Fruit fly (Drosophila melanogaster) whole organism, embryonic: ENCODE data around the gene mus201.

Experiments
- Adf1 ChIP-seq: fragments of 200-800 bp; sonication (Bioruptor generic); IDR thresholded peaks from 2 replicates; pipeline ENCODE4 v1.3.6; 2022; ENCODE audit warnings: missing biosample characterization, missing genetic modification characterization
- Atf-2 ChIP-seq: fragments of 200-800 bp; sonication (Bioruptor generic); optimal IDR thresholded peaks from 2 replicates; lab custom pipeline; 2016; ENCODE audit warnings: missing biosample characterization, missing genetic modification characterization
- Bdp1 ChIP-seq: fragments of 200-800 bp; sonication (Bioruptor generic); optimal IDR thresholded peaks from 3 replicates; lab custom pipeline; 2016; ENCODE audit warnings: missing biosample characterization, missing genetic modification characterization
- CG10565 ChIP-seq: fragments of 200-800 bp; sonication (Bioruptor generic); optimal IDR thresholded peaks from 3 replicates; lab custom pipeline; 2016; ENCODE audit warnings: missing biosample characterization, mild to moderate bottlenecking, missing genetic modification characterization
- CG13287 ChIP-seq: fragments of 200-800 bp; sonication (Bioruptor generic); IDR thresholded peaks from 2 replicates; pipeline ENCODE4 v1.3.6; 2022; ENCODE audit warnings: missing biosample characterization, missing genetic modification characterization; ENCODE audit not compliant: partially characterized antibody
- CG14014 ChIP-seq: fragments of 200-800 bp; sonication (Bioruptor generic); IDR thresholded peaks from 2 replicates; pipeline ENCODE4 v1.3.6; 2022; ENCODE audit warnings: missing biosample characterization, missing genetic modification characterization
- CG14441 ChIP-seq: fragments of 200-800 bp; sonication (Bioruptor generic); IDR thresholded peaks from 2 replicates; pipeline ENCODE4 v1.3.6; 2022; ENCODE audit warnings: missing biosample characterization, missing genetic modification characterization
- CG15601 ChIP-seq: fragments of 200-800 bp; sonication (Bioruptor generic); optimal IDR thresholded peaks from 3 replicates; lab custom pipeline; 2019; ENCODE audit warnings: missing biosample characterization, mild to moderate bottlenecking, missing genetic modification characterization, moderate library complexity
- CG1647 ChIP-seq: fragments of 200-800 bp; sonication (Bioruptor generic); optimal IDR thresholded peaks from 3 replicates; lab custom pipeline; 2016; ENCODE audit warnings: missing biosample characterization, missing genetic modification characterization
- CG16813 ChIP-seq: fragments of 200-800 bp; sonication (Bioruptor generic); IDR thresholded peaks from 3 replicates; pipeline ENCODE4 v1.3.6; 2022; ENCODE audit warnings: missing biosample characterization, missing genetic modification characterization; ENCODE audit not compliant: partially characterized antibody
- CG17186 ChIP-seq: fragments of 200-800 bp; sonication (Bioruptor generic); optimal IDR thresholded peaks from 3 replicates; lab custom pipeline; 2017; ENCODE audit warnings: missing biosample characterization, missing genetic modification reagents, missing genetic modification characterization
- CG1792 ChIP-seq: fragments of 200-800 bp; sonication (Bioruptor generic); optimal IDR thresholded peaks from 2 replicates; lab custom pipeline; 2016; ENCODE audit warnings: missing biosample characterization, missing genetic modification characterization
- CG1832 ChIP-seq: fragments of 200-800 bp; sonication (Bioruptor generic); optimal IDR thresholded peaks from 2 replicates; lab custom pipeline; 2017; ENCODE audit warnings: missing biosample characterization, mild to moderate bottlenecking, missing genetic modification characterization, inconsistent platforms
- CG18599 ChIP-seq: fragments of 200-800 bp; sonication (Bioruptor generic); optimal IDR thresholded peaks from 3 replicates; lab custom pipeline; 2017; ENCODE audit warnings: missing biosample characterization, missing genetic modification characterization, mild to moderate bottlenecking, moderate library complexity, missing genetic modification reagents
- CG31441 ChIP-seq: fragments of 200-800 bp; sonication (Bioruptor generic); IDR thresholded peaks from 2 replicates; pipeline ENCODE4 v1.3.6; 2022; ENCODE audit warnings: missing biosample characterization, missing genetic modification characterization
- CG34224 ChIP-seq: fragments of 200-800 bp; sonication (Bioruptor generic); IDR thresholded peaks from 3 replicates; pipeline ENCODE4 v1.3.6; 2022; ENCODE audit warnings: missing biosample characterization, missing genetic modification characterization; ENCODE audit not compliant: partially characterized antibody
- CG4424 ChIP-seq: fragments of 200-800 bp; sonication (Bioruptor generic); optimal IDR thresholded peaks from 3 replicates; lab custom pipeline; 2016; ENCODE audit warnings: missing biosample characterization, missing genetic modification characterization
- CG4730 ChIP-seq: fragments of 200-800 bp; sonication (Bioruptor generic); IDR thresholded peaks from 2 replicates; pipeline ENCODE4 v1.3.6; 2022; ENCODE audit warnings: missing biosample characterization, missing genetic modification characterization
- CG5180 ChIP-seq: fragments of 200-800 bp; sonication (Bioruptor generic); optimal IDR thresholded peaks from 3 replicates; lab custom pipeline; 2017; ENCODE audit warnings: missing biosample characterization, missing genetic modification characterization, mild to moderate bottlenecking, moderate library complexity, missing genetic modification reagents
- CG9932 ChIP-seq: fragments of 200-800 bp; sonication (Bioruptor generic); IDR thresholded peaks from 2 replicates; pipeline ENCODE4 v1.3.6; 2022; ENCODE audit warnings: missing biosample characterization, missing genetic modification characterization
- Chrac-16 ChIP-seq: fragments of 200-800 bp; sonication (Bioruptor generic); optimal IDR thresholded peaks from 3 replicates; lab custom pipeline; 2016; ENCODE audit warnings: missing biosample characterization, missing genetic modification characterization
- Hr51 ChIP-seq, 2 experiments: fragments of 200-800 bp; sonication (Bioruptor generic); optimal IDR thresholded peaks; 2 replicates in 1 of 2; 3 replicates in 1 of 2; lab custom pipeline; 2016 to 2018; ENCODE audit warnings: missing biosample characterization in 2 of 2, missing genetic modification characterization in 2 of 2, mild to moderate bottlenecking in 1 of 2, moderate library complexity in 1 of 2
- Max ChIP-seq: fragments of 200-800 bp; sonication (Bioruptor generic); optimal IDR thresholded peaks from 2 replicates; lab custom pipeline; 2016; ENCODE audit warnings: missing biosample characterization, mild to moderate bottlenecking, missing genetic modification characterization
- Myb ChIP-seq: fragments of 200-800 bp; sonication (Bioruptor generic); optimal IDR thresholded peaks from 2 replicates; lab custom pipeline; 2016; ENCODE audit warnings: missing biosample characterization, missing genetic modification characterization
- PHDP ChIP-seq: fragments of 200-800 bp; sonication (Bioruptor generic); optimal IDR thresholded peaks from 3 replicates; lab custom pipeline; 2018; ENCODE audit warnings: missing biosample characterization, mild to moderate bottlenecking, missing genetic modification characterization, moderate library complexity
- Scr ChIP-seq: fragments of 200-800 bp; sonication (Bioruptor generic); IDR thresholded peaks from 2 replicates; pipeline ENCODE4 v1.3.6; 2022; ENCODE audit warnings: missing biosample characterization, missing genetic modification characterization; ENCODE audit not compliant: partially characterized antibody
- Sin3A ChIP-seq: fragments of >200 bp; optimal IDR thresholded peaks from 2 replicates; lab custom pipeline; 2018
- Tbp ChIP-seq: fragments of >200 bp; optimal IDR thresholded peaks from 2 replicates; lab custom pipeline; 2018; ENCODE audit warnings: missing biosample characterization, missing genetic modification characterization
- Trl ChIP-seq, 3 experiments: fragments of >200 bp in 2 of 3; fragments of 200-800 bp in 1 of 3; sonication (Bioruptor generic) in 1 of 3; optimal IDR thresholded peaks; 2 replicates in 1 of 3; 3 replicates in 2 of 3; lab custom pipeline; 2016 to 2017; ENCODE audit warnings: missing biosample characterization in 1 of 3, missing genetic modification characterization in 1 of 3
- Xbp1 ChIP-seq: fragments of 200-800 bp; sonication (Bioruptor generic); optimal IDR thresholded peaks from 3 replicates; lab custom pipeline; 2016; ENCODE audit warnings: missing biosample characterization, mild to moderate bottlenecking, missing genetic modification characterization
- bcd ChIP-seq: fragments of 200-800 bp; sonication (Bioruptor generic); optimal IDR thresholded peaks from 2 replicates; lab custom pipeline; 2017; ENCODE audit warnings: missing biosample characterization, mild to moderate bottlenecking, missing genetic modification characterization
- cg ChIP-seq: fragments of 200-800 bp; sonication (Bioruptor generic); optimal IDR thresholded peaks from 3 replicates; lab custom pipeline; 2019; ENCODE audit warnings: missing biosample characterization, mild to moderate bottlenecking, missing genetic modification characterization, moderate library complexity
- crp ChIP-seq, 2 experiments: fragments of 200-800 bp; sonication (Bioruptor generic); optimal IDR thresholded peaks; 2 replicates in 1 of 2; 3 replicates in 1 of 2; lab custom pipeline; 2017; ENCODE audit warnings: missing biosample characterization in 2 of 2, missing genetic modification characterization in 2 of 2, mild to moderate bottlenecking in 1 of 2, moderate library complexity in 1 of 2
- dmrt11E ChIP-seq: fragments of 200-800 bp; sonication (Bioruptor generic); optimal IDR thresholded peaks from 3 replicates; lab custom pipeline; 2018; ENCODE audit warnings: missing biosample characterization, mild to moderate bottlenecking, missing genetic modification characterization, moderate library complexity
- ewg ChIP-seq: fragments of 200-800 bp; sonication (Bioruptor generic); optimal IDR thresholded peaks from 3 replicates; lab custom pipeline; 2017; ENCODE audit warnings: mild to moderate bottlenecking, missing biosample characterization, missing genetic modification reagents, missing genetic modification characterization
- gfzf ChIP-seq: fragments of 200-800 bp; sonication (Bioruptor generic); optimal IDR thresholded peaks from 2 replicates; lab custom pipeline; 2016; ENCODE audit warnings: missing biosample characterization, mild to moderate bottlenecking, missing genetic modification characterization, moderate library complexity
- hbn ChIP-seq: fragments of 200-800 bp; sonication (Bioruptor generic); IDR thresholded peaks from 2 replicates; pipeline ENCODE4 v1.3.6; 2022; ENCODE audit warnings: missing biosample characterization, missing genetic modification characterization; ENCODE audit not compliant: partially characterized antibody
- ind ChIP-seq: fragments of 200-800 bp; sonication (Bioruptor generic); optimal IDR thresholded peaks from 3 replicates; lab custom pipeline; 2016; ENCODE audit warnings: missing biosample characterization, missing genetic modification characterization
- insv ChIP-seq, 2 experiments: fragments of 200-800 bp; sonication (Bioruptor generic); optimal IDR thresholded peaks; 3 replicates each; lab custom pipeline; 2016 to 2018; ENCODE audit warnings: missing biosample characterization in 2 of 2, missing genetic modification characterization in 2 of 2
- jumu ChIP-seq: fragments of 200-800 bp; sonication (Bioruptor generic); optimal IDR thresholded peaks from 3 replicates; lab custom pipeline; 2016; ENCODE audit warnings: missing biosample characterization, missing genetic modification characterization
- ken ChIP-seq: fragments of 200-800 bp; sonication (Bioruptor generic); IDR thresholded peaks from 3 replicates; pipeline ENCODE4 v1.3.6; 2022; ENCODE audit warnings: missing biosample characterization, missing genetic modification characterization
- lmd ChIP-seq: fragments of 200-800 bp; sonication (Bioruptor generic); IDR thresholded peaks from 2 replicates; pipeline ENCODE4 v1.3.6; 2022; ENCODE audit warnings: missing biosample characterization, missing genetic modification characterization
- sc ChIP-seq, 3 experiments: fragments of >200 bp in 2 of 3; fragments of 200-800 bp in 1 of 3; sonication (Bioruptor generic) in 1 of 3; optimal IDR thresholded peaks; 2 replicates in 2 of 3; 3 replicates in 1 of 3; lab custom pipeline; 2017; ENCODE audit warnings: mild to moderate bottlenecking in 1 of 3, missing biosample characterization in 1 of 3, missing genetic modification characterization in 1 of 3, missing genetic modification reagents in 1 of 3
- trem ChIP-seq: fragments of 200-800 bp; optimal IDR thresholded peaks from 3 replicates; lab custom pipeline; 2019; ENCODE audit warnings: missing biosample characterization, mild to moderate bottlenecking, missing genetic modification characterization, moderate library complexity
- vvl ChIP-seq: fragments of 200-800 bp; sonication (Bioruptor generic); IDR thresholded peaks from 2 replicates; pipeline ENCODE4 v1.3.6; 2022; ENCODE audit warnings: missing biosample characterization, missing genetic modification characterization
- zen2 ChIP-seq: fragments of 200-800 bp; sonication (Bioruptor generic); IDR thresholded peaks from 3 replicates; pipeline ENCODE4 v1.3.6; 2022; ENCODE audit warnings: missing biosample characterization, missing genetic modification characterization; ENCODE audit not compliant: partially characterized antibody

The mus201 gene

DNA sequence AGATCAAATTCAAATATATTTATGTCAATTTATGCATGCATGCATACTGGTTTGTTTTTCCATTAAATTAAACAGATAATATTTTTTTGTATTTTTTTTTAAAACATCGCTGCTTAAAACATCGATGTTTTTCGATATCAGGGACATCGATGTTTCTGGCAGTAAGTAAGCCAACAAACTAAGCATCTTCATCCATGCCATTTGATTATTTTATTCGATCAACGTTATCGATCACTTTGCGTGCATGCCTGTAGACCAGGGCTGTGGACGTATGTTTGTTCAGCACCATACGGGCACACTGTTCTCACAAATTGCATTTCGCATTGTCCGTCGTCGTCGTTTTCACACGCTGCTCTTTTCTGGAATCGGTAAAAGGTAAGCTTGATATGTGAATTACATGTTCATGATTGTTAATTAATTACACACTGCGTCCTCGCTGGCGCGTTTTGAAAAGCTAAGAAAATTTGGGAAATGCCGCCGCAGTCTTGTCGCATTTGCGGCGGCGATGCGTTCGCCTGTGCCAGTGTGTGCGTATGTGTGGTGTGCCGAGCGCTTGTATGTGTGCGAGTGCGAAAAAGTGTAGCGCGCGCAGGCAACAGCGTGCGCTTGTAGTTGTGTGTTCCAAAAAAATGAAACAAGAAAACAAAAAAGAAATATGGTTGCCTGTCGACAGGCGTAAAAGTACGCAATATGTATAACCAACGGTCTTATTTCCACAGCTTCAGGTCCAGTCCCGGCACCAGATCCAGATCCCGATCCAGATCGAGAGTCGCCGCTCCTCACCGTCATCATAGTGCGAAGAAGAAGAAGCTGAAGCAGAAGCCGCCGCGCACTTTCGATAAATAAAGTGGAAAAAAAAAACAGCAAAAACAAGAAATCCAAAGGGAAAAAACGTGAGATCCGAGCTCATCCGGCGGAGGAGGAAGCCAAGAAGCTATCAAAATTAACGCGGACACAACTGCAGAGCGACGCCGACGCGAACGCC, 34.4 kb upstream of the mus201 start, which contains the start of gene emb (continued):
- TF ChIP-seq gfzf (GFP tag; lab: Kevin White, UChicago) (peak; percentile 69), CG14014 (GFP tag; lab: Robert Waterston, UW) (0 out of 2 replicates have a peak, but pooled peaks have one; percentile 19), ken (GFP tag; lab: Robert Waterston, UW) (no peak), ind (GFP tag; lab: Kevin White, UChicago) (peak; percentile 37), CG1832 (GFP tag; lab: Kevin White, UChicago) (no peak), dmrt11E (tag; lab: Kevin White, UChicago) (peak; percentile 48), Hr51 (GFP tag; optimal IDR thresholded peaks at IDR 0.05; lab: Kevin White, UChicago) (peak in 1 of 2 experiments; percentile 15), jumu (GFP tag; lab: Kevin White, UChicago) (peak; percentile 58), CG4424 (peak; percentile 73), CG5180 (GFP tag; lab: Kevin White, UChicago) (peak; percentile 94), cg (GFP tag; lab: Kevin White, UChicago) (peak; percentile 99), lmd (GFP tag; lab: Robert Waterston, UW) (peak; percentile 21; the same call in 1 of the 2 replicates), Sin3A (lab: Kevin White, UChicago) (peak; percentile 82), Bdp1 (GFP tag; lab: Kevin White, UChicago) (peak; percentile 23), Scr (GFP tag; lab: Robert Waterston, UW) (peak; percentile 94), sc (optimal IDR thresholded peaks at IDR 0.05; lab: Kevin White, UChicago) (no peak), sc (GFP tag; optimal IDR thresholded peaks at IDR 0.05; lab: Kevin White, UChicago) (no peak), CG1647 (GFP tag; lab: Kevin White, UChicago) (peak; percentile 49), zen2 (GFP tag; lab: Robert Waterston, UW) (peak; percentile 93), crp (GFP tag; optimal IDR thresholded peaks at IDR 0.05; lab: Kevin White, UChicago) (peak in 1 of 2 experiments; percentile 21), CG16813 (peak; percentile 97), hbn (GFP tag; lab: Robert Waterston, UW) (peak; percentile 80), CG31441 (no peak), CG34224 (peak; percentile 95), insv (GFP tag; optimal IDR thresholded peaks at IDR 0.05; lab: Kevin White, UChicago) (peak in 1 of 2 experiments; percentile 41), vvl (GFP tag; lab: Robert Waterston, UW) (peak; percentile 55), Xbp1 (GFP tag; lab: Kevin White, UChicago) (peak; percentile 45), trem (tag; lab: Kevin White, UChicago) (peak; percentile 68), CG15601 (tag; lab: Kevin White, UChicago) (peak; percentile 47), CG18599 (GFP tag; lab: Kevin White, UChicago) (no peak), CG13287 (GFP tag; lab: Robert Waterston, UW) (peak; percentile 93), CG9932 (GFP tag; lab: Robert Waterston, UW) (peak; percentile 62), CG17186 (peak; percentile 35), Trl (optimal IDR thresholded peaks at IDR 0.05; lab: Kevin White, UChicago) (no peak), Trl (GFP tag; optimal IDR thresholded peaks at IDR 0.05; lab: Kevin White, UChicago) (peak; percentile 50), Chrac-16 (GFP tag; lab: Kevin White, UChicago) (peak; percentile 56), CG10565 (GFP tag; lab: Kevin White, UChicago) (no peak), CG1792 (peak; percentile 32), Myb (GFP tag; lab: Kevin White, UChicago) (peak; percentile 59), bcd (GFP tag; lab: Kevin White, UChicago) (peak; percentile 68), ewg (GFP tag; lab: Kevin White, UChicago) (peak; percentile 53), Tbp (GFP tag; lab: Kevin White, UChicago) (no peak), CG4730 (GFP tag; lab: Robert Waterston, UW) (no peak), Atf-2 (GFP tag; lab: Kevin White, UChicago) (peak; percentile 18), Adf1 (GFP tag; lab: Robert Waterston, UW) (peak; percentile 42; the same call in 1 of the 2 replicates), Max (GFP tag; lab: Kevin White, UChicago) (peak; percentile 49), PHDP (tag; lab: Kevin White, UChicago) (no peak), CG14441 (GFP tag; lab: Robert Waterston, UW) (peak; percentile 30; the same call in 1 of the 2 replicates)
